Fruit fly (Drosophila melanogaster) whole organism, wandering third instar larva: ENCODE measurements around the gene RSG7.

Experiments used
- CG32264 ChIP-seq: fragments of 200-800 bp; sonication (Bioruptor generic); optimal IDR thresholded peaks from 2 replicates; lab custom pipeline; 2016; ENCODE audit warnings: missing biosample characterization, missing genetic modification characterization
- CG9705 ChIP-seq: fragments of 200-800 bp; sonication (Bioruptor generic); optimal IDR thresholded peaks from 2 replicates; lab custom pipeline; 2018; ENCODE audit warnings: missing biosample characterization, mild to moderate bottlenecking, missing genetic modification characterization
- CrebA ChIP-seq: fragments of 200-800 bp; sonication (Bioruptor generic); optimal IDR thresholded peaks from 2 replicates; lab custom pipeline; 2016; ENCODE audit warnings: missing biosample characterization, mild to moderate bottlenecking, missing genetic modification characterization, borderline replicate concordance
- Dfd ChIP-seq: fragments of >200 bp; optimal IDR thresholded peaks from 2 replicates; lab custom pipeline; 2017; ENCODE audit warnings: missing biosample characterization, missing genetic modification characterization
- Dif ChIP-seq: fragments of 200-275, 200-300 bp; sonication (Bioruptor generic); optimal IDR thresholded peaks from 2 replicates; lab custom pipeline; 2018; ENCODE audit warnings: missing biosample characterization, missing genetic modification characterization; ENCODE audit not compliant: partially characterized antibody
- GATAd ChIP-seq: sonication (Bioruptor generic); optimal IDR thresholded peaks from 2 replicates; lab custom pipeline; 2016; ENCODE audit warnings: missing biosample characterization, missing genetic modification characterization
- HLH106 ChIP-seq: fragments of 200-800 bp; optimal IDR thresholded peaks from 3 replicates; lab custom pipeline; 2019; ENCODE audit warnings: missing biosample characterization, mild to moderate bottlenecking, missing genetic modification characterization, moderate library complexity
- Hr78 ChIP-seq: fragments of >200 bp; optimal IDR thresholded peaks from 2 replicates; lab custom pipeline; 2017; ENCODE audit warnings: missing biosample characterization, missing genetic modification characterization
- Hr83 ChIP-seq: fragments of 200-300 bp; sonication (Bioruptor generic); optimal IDR thresholded peaks from 2 replicates; lab custom pipeline; 2016; ENCODE audit warnings: missing biosample characterization, mild to moderate bottlenecking, missing genetic modification characterization, moderate library complexity; ENCODE audit not compliant: poor library complexity, severe bottlenecking
- Jra ChIP-seq: sonication (Bioruptor generic); optimal IDR thresholded peaks from 2 replicates; lab custom pipeline; 2016; ENCODE audit warnings: missing biosample characterization, missing genetic modification characterization
- Mio ChIP-seq: sonication (Bioruptor generic); optimal IDR thresholded peaks from 2 replicates; lab custom pipeline; 2016; ENCODE audit warnings: missing biosample characterization, missing genetic modification characterization
- Myc ChIP-seq: fragments of >200 bp; optimal IDR thresholded peaks from 2 replicates; lab custom pipeline; 2017
- N ChIP-seq: fragments of >200 bp; optimal IDR thresholded peaks from 2 replicates; lab custom pipeline; 2018; ENCODE audit warnings: missing biosample characterization, missing external identifiers, missing genetic modification characterization
- OdsH ChIP-seq: fragments of 200-800 bp; sonication (Bioruptor generic); optimal IDR thresholded peaks from 2 replicates; lab custom pipeline; 2016; ENCODE audit warnings: missing biosample characterization, mild to moderate bottlenecking, missing genetic modification characterization
- Rel ChIP-seq, 2 experiments: fragments of 200-800 bp; sonication (Bioruptor generic) in 1 of 2; optimal IDR thresholded peaks; 2 replicates in 1 of 2; 3 replicates in 1 of 2; lab custom pipeline; 2016 to 2019; ENCODE audit warnings: mild to moderate bottlenecking in 2 of 2, missing biosample characterization in 2 of 2, missing genetic modification characterization in 2 of 2, moderate library complexity in 1 of 2
- Sp1 ChIP-seq: fragments of 200-800 bp; sonication (Bioruptor generic); optimal IDR thresholded peaks from 3 replicates; lab custom pipeline; 2019; ENCODE audit warnings: missing biosample characterization, mild to moderate bottlenecking, missing genetic modification characterization, moderate library complexity
- Vsx2 ChIP-seq: fragments of 200-300, 225-300 bp; sonication (Bioruptor generic); optimal IDR thresholded peaks from 2 replicates; lab custom pipeline; 2018; ENCODE audit warnings: missing biosample characterization, missing genetic modification characterization; ENCODE audit not compliant: partially characterized antibody
- br ChIP-seq: fragments of 200-800 bp; sonication (Bioruptor generic); optimal IDR thresholded peaks from 2 replicates; lab custom pipeline; 2016; ENCODE audit warnings: missing biosample characterization, missing genetic modification characterization
- brk ChIP-seq: fragments of 200-800 bp; sonication (Bioruptor generic); optimal IDR thresholded peaks from 2 replicates; lab custom pipeline; 2016; ENCODE audit warnings: missing biosample characterization, mild to moderate bottlenecking, missing genetic modification characterization
- dl ChIP-seq, 2 experiments: fragments of 175-275, 200-275 bp in 1 of 2; fragments of 200-275 bp in 1 of 2; sonication (Bioruptor generic); optimal IDR thresholded peaks; lab custom pipeline; 2018; ENCODE audit warnings: mild to moderate bottlenecking in 2 of 2, missing biosample characterization in 2 of 2, missing genetic modification characterization in 2 of 2, moderate library complexity in 2 of 2; ENCODE audit not compliant: partially characterized antibody in 2 of 2, insufficient read depth in 1 of 2
- dmrt93B ChIP-seq: fragments of 200-800 bp; sonication (Bioruptor generic); optimal IDR thresholded peaks from 2 replicates; lab custom pipeline; 2018; ENCODE audit warnings: missing biosample characterization, mild to moderate bottlenecking, missing genetic modification characterization
- dsf ChIP-seq: sonication (Bioruptor generic); optimal IDR thresholded peaks from 2 replicates; lab custom pipeline; 2016; ENCODE audit warnings: missing biosample characterization, missing genetic modification characterization, borderline replicate concordance
- foxo ChIP-seq, 2 experiments: fragments of 200-800 bp; sonication (Bioruptor generic); optimal IDR thresholded peaks; 2 replicates in 1 of 2; 3 replicates in 1 of 2; lab custom pipeline; 2016 to 2017; ENCODE audit warnings: missing biosample characterization in 2 of 2, missing genetic modification characterization in 2 of 2
- fru ChIP-seq: fragments of 200-800 bp; sonication (Bioruptor generic); optimal IDR thresholded peaks from 3 replicates; lab custom pipeline; 2016; ENCODE audit warnings: missing biosample characterization, mild to moderate bottlenecking, missing genetic modification characterization
- h ChIP-seq: fragments of 200-800 bp; sonication (Bioruptor generic); optimal IDR thresholded peaks from 3 replicates; lab custom pipeline; 2016; ENCODE audit warnings: missing biosample characterization, mild to moderate bottlenecking, missing genetic modification characterization
- lola ChIP-seq: fragments of >200 bp; optimal IDR thresholded peaks from 2 replicates; lab custom pipeline; 2017; ENCODE audit warnings: missing biosample characterization, missing genetic modification characterization
- pan ChIP-seq: fragments of >200 bp; optimal IDR thresholded peaks from 2 replicates; lab custom pipeline; 2017
- psq ChIP-seq: fragments of 200-800 bp; sonication (Bioruptor generic); optimal IDR thresholded peaks from 3 replicates; lab custom pipeline; 2017; ENCODE audit warnings: missing biosample characterization, mild to moderate bottlenecking, missing genetic modification characterization, moderate library complexity
- rgr ChIP-seq: fragments of 200-800 bp; sonication (Bioruptor generic); optimal IDR thresholded peaks from 3 replicates; lab custom pipeline; 2016; ENCODE audit warnings: missing biosample characterization, mild to moderate bottlenecking, missing genetic modification characterization
- sage ChIP-seq: fragments of 200-800 bp; sonication (Bioruptor generic); optimal IDR thresholded peaks from 2 replicates; lab custom pipeline; 2016; ENCODE audit warnings: missing biosample characterization, mild to moderate bottlenecking, missing genetic modification characterization
- sv ChIP-seq: fragments of 200-800 bp; sonication (Bioruptor generic); optimal IDR thresholded peaks from 3 replicates; lab custom pipeline; 2016; ENCODE audit warnings: missing biosample characterization, missing genetic modification characterization
- tai ChIP-seq: sonication (Bioruptor generic); optimal IDR thresholded peaks from 2 replicates; lab custom pipeline; 2016; ENCODE audit warnings: missing biosample characterization, missing genetic modification characterization
- usp ChIP-seq: fragments of >200 bp; optimal IDR thresholded peaks from 2 replicates; lab custom pipeline; 2017; ENCODE audit warnings: missing biosample characterization, missing genetic modification characterization
- woc ChIP-seq: sonication (Bioruptor generic); optimal IDR thresholded peaks from 2 replicates; lab custom pipeline; 2016; ENCODE audit warnings: missing biosample characterization, mild to moderate bottlenecking, missing genetic modification characterization

The RSG7 gene

DNA sequence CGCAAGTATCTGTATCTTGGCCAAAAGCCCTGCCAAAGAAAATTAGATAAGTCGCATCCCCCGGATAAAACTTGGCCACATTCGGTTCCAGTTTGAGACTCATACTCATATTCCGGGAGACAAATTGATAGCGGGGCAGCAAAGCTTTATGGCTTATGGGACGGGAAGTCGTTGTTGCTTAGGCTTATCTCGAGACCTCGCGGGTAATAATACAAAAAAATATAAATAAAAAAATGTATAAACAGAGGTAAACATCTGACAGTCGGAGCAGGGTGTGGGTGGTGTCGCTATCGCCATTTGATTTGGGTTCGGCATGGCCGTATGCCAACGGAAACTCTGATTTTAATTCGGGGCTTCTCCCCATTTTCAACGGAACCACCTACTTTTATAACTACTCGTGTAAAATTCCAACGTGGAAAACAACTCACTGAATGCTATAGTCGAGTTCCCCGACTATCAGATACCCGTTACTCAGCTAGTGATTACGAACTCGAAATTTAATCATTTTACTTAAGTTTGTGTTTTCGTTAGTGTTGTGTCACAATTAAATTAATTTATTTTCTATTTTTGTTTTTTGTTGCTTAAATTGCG is 6.5 kb downstream of the RSG7 start:
- TF ChIP-seq Rel (GFP tag; optimal IDR thresholded peaks at IDR 0.05; lab: Kevin White, UChicago) (no peak), Rel (tag; optimal IDR thresholded peaks at IDR 0.05; lab: Kevin White, UChicago) (peak; percentile 91), OdsH (GFP tag; lab: Kevin White, UChicago) (no peak)

DNA sequence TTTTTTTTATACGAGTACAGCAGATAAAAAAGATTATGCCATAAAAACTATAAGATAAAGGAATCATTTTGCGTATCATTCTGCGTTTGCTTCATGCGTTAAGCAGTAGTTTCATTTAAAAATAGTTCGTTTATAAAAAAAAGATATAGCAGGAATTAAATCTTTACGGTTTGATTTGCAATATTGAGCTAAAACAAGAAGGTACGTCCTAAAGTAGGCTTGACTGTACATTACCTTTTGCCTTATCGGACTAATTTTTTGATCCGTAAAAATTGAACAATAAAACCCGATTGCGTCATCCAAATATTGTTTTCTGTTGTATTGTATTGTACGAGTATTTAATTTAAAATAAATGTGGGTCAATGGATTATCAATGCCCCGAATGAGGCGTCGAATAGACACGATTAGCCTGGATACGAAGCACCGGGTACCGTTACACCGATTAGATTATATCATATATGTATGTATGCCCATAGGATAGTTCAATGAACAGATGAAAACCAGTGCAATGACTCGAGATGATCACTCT is 7.4 kb downstream of the RSG7 start:
- TF ChIP-seq fru (GFP tag; lab: Kevin White, UChicago) (no peak), Vsx2 (GFP tag; lab: Kevin White, UChicago) (no peak), rgr (no peak), lola (GFP tag; lab: Kevin White, UChicago) (no peak), h (GFP tag; lab: Kevin White, UChicago) (no peak), Hr78 (GFP tag; lab: Kevin White, UChicago) (no peak), pan (lab: Kevin White, UChicago) (no peak), N (GFP tag; lab: Kevin White, UChicago) (no peak)

DNA sequence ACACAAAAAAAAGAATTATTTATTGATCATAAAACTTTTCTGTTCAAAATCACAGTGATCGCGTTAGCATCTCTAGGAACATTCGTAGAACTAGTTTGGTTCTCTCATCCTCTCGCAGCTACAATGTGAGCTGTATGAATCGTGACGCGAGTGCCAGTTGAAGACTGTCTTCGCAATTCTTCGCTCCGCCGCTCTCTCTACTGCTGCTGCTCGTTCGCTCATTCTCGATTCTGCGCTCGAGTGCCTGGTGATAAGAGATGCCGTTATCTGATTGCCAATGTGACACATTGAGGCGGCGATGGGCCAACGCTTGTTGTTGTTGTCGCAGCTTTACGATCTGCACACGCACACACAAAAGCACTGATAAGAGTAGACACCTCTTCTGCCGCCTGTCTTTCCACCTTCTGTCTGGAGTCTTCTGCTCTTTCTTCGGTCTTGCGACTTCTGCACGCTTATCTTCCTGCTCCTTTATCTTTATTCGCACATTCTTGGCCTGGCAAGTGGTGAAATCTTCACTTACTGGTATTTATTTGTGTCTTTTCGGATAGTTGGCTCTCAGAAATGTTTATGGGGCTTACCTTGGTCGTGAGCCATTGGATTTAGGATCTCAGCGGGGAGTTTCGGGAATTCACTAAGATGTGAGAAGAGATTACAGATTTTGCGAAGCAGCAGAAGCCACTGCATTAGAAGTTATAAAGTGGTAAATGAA is 8.0 kb downstream of the RSG7 start:
- TF ChIP-seq h (GFP tag; lab: Kevin White, UChicago) (no peak), OdsH (GFP tag; lab: Kevin White, UChicago) (no peak), brk (GFP tag; lab: Kevin White, UChicago) (no peak), psq (no peak), Rel (GFP tag; optimal IDR thresholded peaks at IDR 0.05; lab: Kevin White, UChicago) (no peak), Rel (tag; optimal IDR thresholded peaks at IDR 0.05; lab: Kevin White, UChicago) (peak; percentile 55), CG9705 (GFP tag; lab: Kevin White, UChicago) (no peak), tai (GFP tag; lab: Kevin White, UChicago) (no peak), foxo (GFP tag; optimal IDR thresholded peaks at IDR 0.05; lab: Kevin White, UChicago) (no peak), dsf (GFP tag; lab: Kevin White, UChicago) (no peak), rgr (no peak), Mio (no peak), woc (GFP tag; lab: Kevin White, UChicago) (no peak), Vsx2 (GFP tag; lab: Kevin White, UChicago) (peak; percentile 62), dl (GFP tag; optimal IDR thresholded peaks at IDR 0.05; lab: Kevin White, UChicago; ENCODE audit: insufficient read depth in 1 of 2, partially characterized antibody in 2 of 2) (peak in 1 of 2 experiments; percentile 82), GATAd (GFP tag; lab: Kevin White, UChicago) (no peak), sv (no peak), CG32264 (GFP tag; lab: Kevin White, UChicago) (no peak), dmrt93B (no peak), sage (GFP tag; lab: Kevin White, UChicago) (no peak), HLH106 (tag; lab: Kevin White, UChicago) (no peak), Hr78 (GFP tag; lab: Kevin White, UChicago) (no peak), br (GFP tag; lab: Kevin White, UChicago) (no peak), CrebA (GFP tag; lab: Kevin White, UChicago) (no peak), Sp1 (GFP tag; lab: Kevin White, UChicago) (no peak), Myc (lab: Kevin White, UChicago) (no peak), fru (GFP tag; lab: Kevin White, UChicago) (no peak), Hr83 (GFP tag; lab: Kevin White, UChicago) (peak; percentile 7), pan (lab: Kevin White, UChicago) (no peak), Dif (GFP tag; lab: Kevin White, UChicago) (peak; percentile 74), usp (GFP tag; lab: Kevin White, UChicago) (no peak), Jra (GFP tag; lab: Kevin White, UChicago) (no peak), Dfd (GFP tag; lab: Kevin White, UChicago) (no peak), lola (GFP tag; lab: Kevin White, UChicago) (no peak)
